Fruit fly (Drosophila melanogaster) whole organism, embryonic: Measurements from ENCODE around the gene odd.
A peak's percentile ranks its signal among the peaks of the same experiment; 100 is the strongest.

Experiments
- Atf3 ChIP-seq: fragments of 200-800 bp; sonication (Bioruptor generic); optimal IDR thresholded peaks from 3 replicates; lab custom pipeline; 2016; ENCODE audit warnings: missing biosample characterization, missing genetic modification characterization
- Bdp1 ChIP-seq: fragments of 200-800 bp; sonication (Bioruptor generic); optimal IDR thresholded peaks from 3 replicates; lab custom pipeline; 2016; ENCODE audit warnings: missing biosample characterization, missing genetic modification characterization
- Bgb ChIP-seq: fragments of 200-800 bp; sonication (Bioruptor generic); IDR thresholded peaks from 2 replicates; pipeline ENCODE4 v1.3.6; 2022; ENCODE audit warnings: missing biosample characterization, missing genetic modification characterization; ENCODE audit not compliant: partially characterized antibody
- Blimp-1 ChIP-seq: fragments of 200-800 bp; sonication (Bioruptor generic); optimal IDR thresholded peaks from 3 replicates; lab custom pipeline; 2018; ENCODE audit warnings: missing biosample characterization, missing genetic modification characterization, mild to moderate bottlenecking, moderate library complexity, missing genetic modification reagents
- CG10274 ChIP-seq: fragments of 200-800 bp; sonication (Bioruptor generic); optimal IDR thresholded peaks from 3 replicates; lab custom pipeline; 2017; ENCODE audit warnings: missing biosample characterization, mild to moderate bottlenecking, missing genetic modification characterization
- CG10543 ChIP-seq: fragments of 200-800 bp; sonication (Bioruptor generic); optimal IDR thresholded peaks from 3 replicates; lab custom pipeline; 2017; ENCODE audit warnings: missing biosample characterization, mild to moderate bottlenecking, missing genetic modification characterization, moderate library complexity
- CG12391 ChIP-seq: fragments of 200-800 bp; sonication (Bioruptor generic); optimal IDR thresholded peaks from 3 replicates; lab custom pipeline; 2018; ENCODE audit warnings: missing biosample characterization, mild to moderate bottlenecking, missing genetic modification characterization, moderate library complexity
- CG12659 ChIP-seq: fragments of 200-800 bp; sonication (Bioruptor generic); optimal IDR thresholded peaks from 3 replicates; lab custom pipeline; 2017; ENCODE audit warnings: mild to moderate bottlenecking, missing biosample characterization, missing genetic modification reagents, missing genetic modification characterization
- CG14667 ChIP-seq: fragments of 200-800 bp; sonication (Bioruptor generic); IDR thresholded peaks from 2 replicates; pipeline ENCODE4 v1.3.6; 2022; ENCODE audit warnings: missing biosample characterization, missing genetic modification characterization
- CG15479 ChIP-seq: fragments of 200-800 bp; sonication (Bioruptor generic); optimal IDR thresholded peaks from 3 replicates; lab custom pipeline; 2019; ENCODE audit warnings: missing biosample characterization, mild to moderate bottlenecking, missing genetic modification characterization, moderate library complexity
- CG15514 ChIP-seq: fragments of 200-800 bp; sonication (Bioruptor generic); optimal IDR thresholded peaks from 3 replicates; lab custom pipeline; 2017; ENCODE audit warnings: missing biosample characterization, missing genetic modification characterization, mild to moderate bottlenecking, moderate library complexity, missing genetic modification reagents
- CG17186 ChIP-seq: fragments of 200-800 bp; sonication (Bioruptor generic); optimal IDR thresholded peaks from 3 replicates; lab custom pipeline; 2017; ENCODE audit warnings: missing biosample characterization, missing genetic modification reagents, missing genetic modification characterization
- CG18262 ChIP-seq: fragments of 200-800 bp; optimal IDR thresholded peaks from 3 replicates; lab custom pipeline; 2019; ENCODE audit warnings: missing biosample characterization, mild to moderate bottlenecking, missing genetic modification characterization, moderate library complexity
- CG31365 ChIP-seq: fragments of 200-800 bp; sonication (Bioruptor generic); optimal IDR thresholded peaks from 2 replicates; lab custom pipeline; 2018; ENCODE audit warnings: missing biosample characterization, mild to moderate bottlenecking, missing genetic modification characterization
- CG33557 ChIP-seq: fragments of 200-800 bp; sonication (Bioruptor generic); optimal IDR thresholded peaks from 2 replicates; lab custom pipeline; 2019; ENCODE audit warnings: missing biosample characterization, mild to moderate bottlenecking, missing genetic modification characterization, moderate library complexity
- CG4404 ChIP-seq: fragments of 200-800 bp; sonication (Bioruptor generic); IDR thresholded peaks from 2 replicates; pipeline ENCODE4 v1.3.6; 2022; ENCODE audit warnings: missing biosample characterization, missing genetic modification characterization
- CG4820 ChIP-seq: fragments of 200-800 bp; sonication (Bioruptor generic); optimal IDR thresholded peaks from 3 replicates; lab custom pipeline; 2016; ENCODE audit warnings: missing biosample characterization, missing genetic modification characterization
- CG6175 ChIP-seq: fragments of 200-800 bp; sonication (Bioruptor generic); IDR thresholded peaks from 3 replicates; pipeline ENCODE4 v1.3.6; 2022; ENCODE audit warnings: missing biosample characterization, missing genetic modification characterization
- Dip2 ChIP-seq: fragments of 200-800 bp; sonication (Bioruptor generic); IDR thresholded peaks from 2 replicates; pipeline ENCODE4 v1.3.6; 2022; ENCODE audit warnings: missing biosample characterization, missing genetic modification characterization
- Doc2 ChIP-seq: fragments of 200-800 bp; sonication (Bioruptor generic); IDR thresholded peaks from 2 replicates; pipeline ENCODE4 v1.3.6; 2022; ENCODE audit warnings: missing biosample characterization, missing genetic modification characterization
- GATAe ChIP-seq: fragments of 200-800 bp; sonication (Bioruptor generic); conservative IDR thresholded peaks from 2 replicates; pipeline ENCODE4 v1.3.6; 2022; ENCODE audit warnings: missing biosample characterization, missing genetic modification characterization
- H2.0 ChIP-seq: fragments of 200-800 bp; sonication (Bioruptor generic); IDR thresholded peaks from 2 replicates; pipeline ENCODE4 v1.3.6; 2022; ENCODE audit warnings: missing biosample characterization, missing genetic modification characterization
- Jarid2 ChIP-seq: fragments of 200-800 bp; sonication (Bioruptor generic); optimal IDR thresholded peaks from 3 replicates; lab custom pipeline; 2017; ENCODE audit warnings: mild to moderate bottlenecking, missing biosample characterization, missing genetic modification reagents, missing genetic modification characterization
- Lhr ChIP-seq: fragments of 200-800 bp; sonication (Bioruptor generic); optimal IDR thresholded peaks from 3 replicates; lab custom pipeline; 2017; ENCODE audit warnings: mild to moderate bottlenecking, missing biosample characterization, missing genetic modification reagents, missing genetic modification characterization
- Myb ChIP-seq: fragments of 200-800 bp; sonication (Bioruptor generic); optimal IDR thresholded peaks from 2 replicates; lab custom pipeline; 2016; ENCODE audit warnings: missing biosample characterization, missing genetic modification characterization
- NFAT ChIP-seq: fragments of 200-800 bp; sonication (Bioruptor generic); IDR thresholded peaks from 2 replicates; pipeline ENCODE4 v1.3.6; 2022; ENCODE audit warnings: missing biosample characterization, missing genetic modification characterization
- Oli ChIP-seq: fragments of 200-800 bp; sonication (Bioruptor generic); optimal IDR thresholded peaks from 2 replicates; lab custom pipeline; 2018; ENCODE audit warnings: missing biosample characterization, mild to moderate bottlenecking, missing genetic modification characterization, moderate library complexity
- Scr ChIP-seq: fragments of 200-800 bp; sonication (Bioruptor generic); IDR thresholded peaks from 2 replicates; pipeline ENCODE4 v1.3.6; 2022; ENCODE audit warnings: missing biosample characterization, missing genetic modification characterization; ENCODE audit not compliant: partially characterized antibody
- Sox100B ChIP-seq: fragments of 200-800 bp; sonication (Bioruptor generic); optimal IDR thresholded peaks from 3 replicates; lab custom pipeline; 2018; ENCODE audit warnings: missing biosample characterization, mild to moderate bottlenecking, missing genetic modification characterization
- Sox102F ChIP-seq: fragments of 200-800 bp; sonication (Bioruptor generic); optimal IDR thresholded peaks from 2 replicates; lab custom pipeline; 2018; ENCODE audit warnings: missing biosample characterization, mild to moderate bottlenecking, missing genetic modification characterization, moderate library complexity
- Sry-δ ChIP-seq: fragments of 200-800 bp; sonication (Bioruptor generic); optimal IDR thresholded peaks from 2 replicates; lab custom pipeline; 2016; ENCODE audit warnings: missing biosample characterization, missing genetic modification characterization
- Xrp1 ChIP-seq: fragments of 200-800 bp; sonication (Bioruptor generic); IDR thresholded peaks from 2 replicates; pipeline ENCODE4 v1.3.6; 2022; ENCODE audit warnings: missing biosample characterization, missing genetic modification characterization
- abd-A ChIP-seq: fragments of 200-800 bp; sonication (Bioruptor generic); optimal IDR thresholded peaks from 3 replicates; lab custom pipeline; 2019; ENCODE audit warnings: missing biosample characterization, mild to moderate bottlenecking, missing genetic modification characterization, moderate library complexity
- ato ChIP-seq: fragments of 200-800 bp; sonication (Bioruptor generic); IDR thresholded peaks from 2 replicates; pipeline ENCODE4 v1.3.6; 2022; ENCODE audit warnings: missing biosample characterization, missing genetic modification characterization; ENCODE audit not compliant: partially characterized antibody
- bsh ChIP-seq, 2 experiments: fragments of 200-800 bp; sonication (Bioruptor generic); optimal IDR thresholded peaks; 2 replicates each; lab custom pipeline; 2017 to 2018; ENCODE audit warnings: mild to moderate bottlenecking in 2 of 2, missing biosample characterization in 2 of 2, missing genetic modification characterization in 2 of 2, moderate library complexity in 1 of 2
- chif ChIP-seq, 2 experiments: fragments of 200-800 bp; sonication (Bioruptor generic); optimal IDR thresholded peaks; 3 replicates each; lab custom pipeline; 2016; ENCODE audit warnings: missing biosample characterization in 2 of 2, missing genetic modification characterization in 2 of 2
- dpn ChIP-seq, 2 experiments: fragments of 200-800 bp; sonication (Bioruptor generic); optimal IDR thresholded peaks; 3 replicates each; lab custom pipeline; 2016; ENCODE audit warnings: missing biosample characterization in 2 of 2, missing genetic modification characterization in 2 of 2
- dysf ChIP-seq: fragments of 200-800 bp; sonication (Bioruptor generic); IDR thresholded peaks from 3 replicates; pipeline ENCODE4 v1.3.6; 2022; ENCODE audit warnings: missing biosample characterization, missing genetic modification characterization
- grau ChIP-seq: fragments of 200-800 bp; optimal IDR thresholded peaks from 3 replicates; lab custom pipeline; 2019; ENCODE audit warnings: missing biosample characterization, mild to moderate bottlenecking, missing genetic modification characterization, moderate library complexity
- jing ChIP-seq: fragments of 200-800 bp; sonication (Bioruptor generic); optimal IDR thresholded peaks from 2 replicates; lab custom pipeline; 2018; ENCODE audit warnings: missing biosample characterization, mild to moderate bottlenecking, missing genetic modification characterization
- kay ChIP-seq: fragments of 200-800 bp; sonication (Bioruptor generic); optimal IDR thresholded peaks from 2 replicates; lab custom pipeline; 2016; ENCODE audit warnings: missing biosample characterization, missing genetic modification characterization
- salm ChIP-seq: fragments of 200-800 bp; sonication (Bioruptor generic); optimal IDR thresholded peaks from 2 replicates; lab custom pipeline; 2018; ENCODE audit warnings: missing biosample characterization, mild to moderate bottlenecking, missing genetic modification characterization
- sens-2 ChIP-seq: fragments of 200-800 bp; sonication (Bioruptor generic); IDR thresholded peaks from 2 replicates; pipeline ENCODE4 v1.3.6; 2022; ENCODE audit warnings: missing biosample characterization, missing genetic modification characterization
- sisA ChIP-seq: fragments of 200-800 bp; sonication (Bioruptor generic); IDR thresholded peaks from 2 replicates; pipeline ENCODE4 v1.3.6; 2022; ENCODE audit warnings: missing biosample characterization, missing genetic modification characterization
- sob ChIP-seq: fragments of 200-800 bp; sonication (Bioruptor generic); IDR thresholded peaks from 2 replicates; pipeline ENCODE4 v1.3.6; 2022; ENCODE audit warnings: missing biosample characterization, missing genetic modification characterization
- sug ChIP-seq: fragments of 200-800 bp; optimal IDR thresholded peaks from 2 replicates; lab custom pipeline; 2019; ENCODE audit warnings: missing biosample characterization, mild to moderate bottlenecking, missing genetic modification characterization, moderate library complexity
- tin ChIP-seq: fragments of 200-800 bp; sonication (Bioruptor generic); optimal IDR thresholded peaks from 3 replicates; lab custom pipeline; 2016; ENCODE audit warnings: missing biosample characterization, missing genetic modification characterization
- tio ChIP-seq: fragments of 200-800 bp; sonication (Bioruptor generic); optimal IDR thresholded peaks from 2 replicates; lab custom pipeline; 2017; ENCODE audit warnings: missing biosample characterization, missing genetic modification characterization, inconsistent platforms
- tll ChIP-seq, 2 experiments: fragments of 200-800 bp in 1 of 2; fragments of >200 bp in 1 of 2; sonication (Bioruptor generic) in 1 of 2; optimal IDR thresholded peaks; 2 replicates each; lab custom pipeline; 2017 to 2019; ENCODE audit warnings: missing biosample characterization in 2 of 2, missing genetic modification characterization in 2 of 2, mild to moderate bottlenecking in 1 of 2, moderate library complexity in 1 of 2
- vvl ChIP-seq: fragments of 200-800 bp; sonication (Bioruptor generic); IDR thresholded peaks from 2 replicates; pipeline ENCODE4 v1.3.6; 2022; ENCODE audit warnings: missing biosample characterization, missing genetic modification characterization

The odd gene

DNA sequence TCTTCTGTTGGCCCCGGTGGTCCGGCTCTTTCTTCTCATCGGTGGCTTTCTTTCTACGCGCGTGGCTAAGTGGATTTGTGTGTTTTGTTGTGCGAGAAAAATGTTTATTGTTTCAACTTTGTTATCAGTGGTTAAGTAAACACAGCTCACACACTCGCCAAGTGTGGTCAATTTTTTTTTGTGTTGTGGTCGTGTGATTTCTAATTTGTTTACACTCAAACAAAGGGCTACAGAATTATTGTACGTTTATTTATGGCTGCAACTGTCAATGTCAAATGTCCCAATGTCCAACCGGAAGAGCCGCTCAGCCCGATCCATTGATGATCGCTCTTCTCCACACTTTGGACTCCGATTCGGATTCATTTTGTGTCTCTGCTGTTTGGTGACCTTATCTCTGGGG, 36.0 kb downstream of the odd start (continued):
- TF ChIP-seq tll (GFP tag; optimal IDR thresholded peaks at IDR 0.05; lab: Kevin White, UChicago) (peak in 1 of 2 experiments; percentile 49), vvl (GFP tag; lab: Robert Waterston, UW) (no peak), jing (GFP tag; lab: Kevin White, UChicago) (no peak), GATAe (GFP tag; lab: Robert Waterston, UW) (no peak), CG15479 (GFP tag; lab: Kevin White, UChicago) (peak; percentile 32), Scr (no peak), Bdp1 (no peak), Sry-δ (GFP tag; lab: Kevin White, UChicago) (no peak), CG6175 (no peak), Myb (GFP tag; lab: Kevin White, UChicago) (no peak), tio (GFP tag; lab: Kevin White, UChicago) (no peak), salm (no peak), grau (no peak), Bgb (GFP tag; lab: Robert Waterston, UW) (no peak)

DNA sequence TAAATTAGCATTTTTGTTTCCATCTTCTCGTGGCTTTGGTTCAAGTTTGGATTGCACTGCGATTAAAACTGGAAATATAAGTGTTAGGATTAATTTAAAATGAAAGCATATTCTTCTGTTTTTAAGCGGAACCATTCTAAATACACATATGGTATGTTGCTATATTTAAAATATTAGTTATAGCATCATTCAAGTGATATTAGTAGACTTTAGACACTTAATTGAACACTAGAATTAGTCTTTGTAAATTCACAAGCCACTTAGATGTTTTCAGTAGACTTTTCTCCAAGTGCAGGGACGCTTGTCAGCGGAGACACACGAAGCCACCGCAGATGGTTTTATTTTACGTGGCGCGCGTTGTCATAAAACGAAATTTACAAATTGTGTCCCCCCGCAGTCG, 36.7 kb downstream of the odd start:
- TF ChIP-seq Sox100B (GFP tag; lab: Kevin White, UChicago) (peak; percentile 51), kay (no peak), dpn (GFP tag; optimal IDR thresholded peaks at IDR 0.05; lab: Kevin White, UChicago) (peak; percentile 16 to 26), CG4404 (GFP tag; lab: Robert Waterston, UW) (no peak), CG10543 (GFP tag; lab: Kevin White, UChicago) (peak; percentile 16), ato (GFP tag; lab: Robert Waterston, UW) (no peak), bsh (GFP tag; optimal IDR thresholded peaks at IDR 0.05; lab: Kevin White, UChicago) (peak in 1 of 2 experiments; percentile 23), NFAT (no peak), CG18262 (tag; lab: Kevin White, UChicago) (peak; percentile 57), CG31365 (no peak), Jarid2 (no peak), CG17186 (GFP tag; lab: Kevin White, UChicago) (no peak), CG33557 (no peak), CG10274 (no peak), dysf (GFP tag; lab: Robert Waterston, UW) (peak; percentile 60; the same call in 2 of the 3 replicates), sug (tag; lab: Kevin White, UChicago) (no peak), abd-A (tag; lab: Kevin White, UChicago) (peak; percentile 12), CG14667 (GFP tag; lab: Robert Waterston, UW) (0 out of 2 replicates have a peak, but pooled peaks have one; percentile 7), sob (peak; percentile 61; the same call in 1 of the 2 replicates), grau (peak; percentile 37), CG12659 (GFP tag; lab: Kevin White, UChicago) (peak; percentile 7), H2.0 (GFP tag; lab: Robert Waterston, UW) (no peak), Sox102F (peak; percentile 45), tin (GFP tag; lab: Kevin White, UChicago) (peak; percentile 36), Atf3 (GFP tag; lab: Kevin White, UChicago) (no peak), CG4820 (GFP tag; lab: Kevin White, UChicago) (no peak), Xrp1 (GFP tag; lab: Robert Waterston, UW) (peak; percentile 48; the same call in 1 of the 2 replicates), sisA (GFP tag; lab: Robert Waterston, UW) (peak; percentile 47; the same call in 1 of the 2 replicates), Blimp-1 (GFP tag; lab: Kevin White, UChicago) (peak; percentile 20), CG15514 (GFP tag; lab: Kevin White, UChicago) (no peak), Doc2 (GFP tag; lab: Robert Waterston, UW) (no peak), Oli (tag; lab: Kevin White, UChicago) (peak; percentile 21), Dip2 (GFP tag; lab: Robert Waterston, UW) (no peak), Lhr (GFP tag; lab: Kevin White, UChicago) (no peak), CG12391 (tag; lab: Kevin White, UChicago) (peak; percentile 16), chif (GFP tag; optimal IDR thresholded peaks at IDR 0.05; lab: Kevin White, UChicago) (peak in 1 of 2 experiments; percentile 24), sens-2 (no peak)
